Worm (Caenorhabditis elegans) whole organism, young adult: ENCODE measurements around the gene spp-19.

Experiments
- B0261.1 ChIP-seq: sonication (generic microtip); optimal IDR thresholded peaks from 2 replicates; lab custom pipeline; 2016; ENCODE audit warnings: mild to moderate bottlenecking, missing genetic modification characterization, moderate library complexity, missing compliant biosample characterization
- D2030.7 ChIP-seq: fragments of 200-800 bp; sonication (Bioruptor generic); IDR thresholded peaks from 2 replicates; pipeline ENCODE4 v1.3.6; 2022; ENCODE audit warnings: missing genetic modification reagents, missing genetic modification characterization, missing compliant biosample characterization
- F33H1.4 ChIP-seq: fragments of 200-800 bp; sonication (Bioruptor generic); IDR thresholded peaks from 2 replicates; pipeline ENCODE4 v1.3.6; 2022; ENCODE audit warnings: missing genetic modification reagents, missing genetic modification characterization, missing compliant biosample characterization
- F39B2.1 ChIP-seq: fragments of 200-800 bp; sonication (Bioruptor generic); IDR thresholded peaks from 2 replicates; pipeline ENCODE4 v1.3.6; 2022; ENCODE audit warnings: missing genetic modification reagents, missing genetic modification characterization, missing compliant biosample characterization
- F49E8.2 ChIP-seq: sonication (generic microtip); optimal IDR thresholded peaks from 3 replicates; lab custom pipeline; 2017; ENCODE audit warnings: missing genetic modification characterization, mild to moderate bottlenecking, missing compliant biosample characterization, antibody characterized with exemption, moderate library complexity; ENCODE audit not compliant: insufficient read depth
- F57C9.4 ChIP-seq: sonication (generic microtip); optimal IDR thresholded peaks from 2 replicates; lab custom pipeline; 2017; ENCODE audit warnings: mild to moderate bottlenecking, missing genetic modification characterization, missing compliant biosample characterization
- T07F8.4 ChIP-seq: sonication (generic microtip); optimal IDR thresholded peaks from 2 replicates; lab custom pipeline; 2016; ENCODE audit warnings: mild to moderate bottlenecking, missing genetic modification characterization, moderate library complexity, missing compliant biosample characterization
- Y67H2A.10 ChIP-seq: fragments of 200-800 bp; sonication (Bioruptor generic); conservative IDR thresholded peaks from 2 replicates; pipeline ENCODE4 v1.3.6; 2022; ENCODE audit warnings: missing genetic modification reagents, missing genetic modification characterization, missing compliant biosample characterization
- ZK185.1 ChIP-seq: sonication (generic microtip); optimal IDR thresholded peaks from 2 replicates; lab custom pipeline; 2016; ENCODE audit warnings: mild to moderate bottlenecking, missing genetic modification characterization, missing compliant biosample characterization; ENCODE audit not compliant: poor library complexity, severe bottlenecking
- ama-1 ChIP-seq, 3 experiments: fragments of 150-350 bp in 1 of 3; sonication (generic microtip) in 2 of 3; optimal IDR thresholded peaks; 2 replicates each; lab custom pipeline; 2014 to 2018; ENCODE audit warnings: missing biosample characterization in 2 of 3, missing genetic modification characterization in 2 of 3, missing genetic modification reagents in 2 of 3
- atf-7 ChIP-seq: sonication (generic microtip); optimal IDR thresholded peaks from 2 replicates; lab custom pipeline; 2017; ENCODE audit warnings: mild to moderate bottlenecking, missing genetic modification characterization, missing compliant biosample characterization
- athp-1 ChIP-seq: sonication (generic microtip); optimal IDR thresholded peaks from 2 replicates; lab custom pipeline; 2017; ENCODE audit warnings: mild to moderate bottlenecking, missing genetic modification characterization, missing compliant biosample characterization
- attf-6 ChIP-seq: fragments of 200-800 bp; sonication (Bioruptor generic); IDR thresholded peaks from 2 replicates; pipeline ENCODE4 v1.3.6; 2022; ENCODE audit warnings: missing genetic modification reagents, missing genetic modification characterization, missing compliant biosample characterization
- cebp-1 ChIP-seq, 2 experiments: fragments of 200-800 bp in 1 of 2; sonication (Bioruptor generic) in 1 of 2; sonication (generic microtip) in 1 of 2; IDR thresholded peaks in 1 of 2; optimal IDR thresholded peaks in 1 of 2; 2 replicates each; pipeline versions ENCODE4 v1.3.6 to Lab custom; 2017 to 2022; ENCODE audit warnings: missing compliant biosample characterization in 2 of 2, missing genetic modification characterization in 2 of 2, mild to moderate bottlenecking in 1 of 2, missing genetic modification reagents in 1 of 2, moderate library complexity in 1 of 2
- ceh-40 ChIP-seq: fragments of 200-800 bp; sonication (Bioruptor generic); IDR thresholded peaks from 2 replicates; pipeline ENCODE4 v1.3.6; 2022; ENCODE audit warnings: missing genetic modification characterization, missing compliant biosample characterization
- ceh-58 ChIP-seq: fragments of 200-800 bp; sonication (Bioruptor generic); IDR thresholded peaks from 2 replicates; pipeline ENCODE4 v1.3.6; 2022; ENCODE audit warnings: missing genetic modification characterization, missing compliant biosample characterization
- hlh-12 ChIP-seq: sonication (generic microtip); optimal IDR thresholded peaks from 2 replicates; lab custom pipeline; 2016; ENCODE audit warnings: missing genetic modification characterization, missing compliant biosample characterization
- hmg-1.2 ChIP-seq: fragments of 200-800 bp; sonication (Bioruptor generic); IDR thresholded peaks from 2 replicates; pipeline ENCODE4 v1.3.6; 2022; ENCODE audit warnings: missing genetic modification reagents, missing genetic modification characterization, missing compliant biosample characterization
- hmg-20 ChIP-seq: fragments of 200-800 bp; sonication (Bioruptor generic); IDR thresholded peaks from 2 replicates; pipeline ENCODE4 v1.3.6; 2022; ENCODE audit warnings: missing genetic modification reagents, missing genetic modification characterization, missing compliant biosample characterization
- hrde-1 ChIP-seq: sonication (generic microtip); optimal IDR thresholded peaks from 2 replicates; lab custom pipeline; 2016; ENCODE audit warnings: missing genetic modification characterization, mild to moderate bottlenecking, missing compliant biosample characterization, moderate library complexity, missing genotype, missing genetic modification reagents, borderline replicate concordance
- let-607 ChIP-seq, 2 experiments: fragments of 200-800 bp in 1 of 2; sonication (Bioruptor generic) in 1 of 2; sonication (generic microtip) in 1 of 2; optimal IDR thresholded peaks; 2 replicates each; lab custom pipeline; 2016 to 2018; ENCODE audit warnings: mild to moderate bottlenecking in 2 of 2, missing compliant biosample characterization in 2 of 2, missing genetic modification characterization in 2 of 2, moderate library complexity in 2 of 2, missing genotype in 1 of 2
- lin-35 ChIP-seq, 3 experiments: fragments of 150-350 bp in 2 of 3; sonication (generic microtip) in 1 of 3; optimal IDR thresholded peaks; 2 replicates each; lab custom pipeline; 2014 to 2018; ENCODE audit warnings: missing biosample characterization in 3 of 3, missing genetic modification characterization in 3 of 3, missing genetic modification reagents in 3 of 3
- lin-40 ChIP-seq: sonication (generic microtip); optimal IDR thresholded peaks from 2 replicates; lab custom pipeline; 2016; ENCODE audit warnings: missing genetic modification characterization, mild to moderate bottlenecking, missing compliant biosample characterization, missing genotype, missing genetic modification reagents
- lsy-27 ChIP-seq: sonication (generic microtip); optimal IDR thresholded peaks from 2 replicates; lab custom pipeline; 2017; ENCODE audit warnings: missing genetic modification characterization, mild to moderate bottlenecking, missing compliant biosample characterization, antibody characterized with exemption, missing genotype, borderline replicate concordance; ENCODE audit not compliant: insufficient read depth
- madf-10 ChIP-seq: sonication (generic microtip); optimal IDR thresholded peaks from 2 replicates; lab custom pipeline; 2016; ENCODE audit warnings: mild to moderate bottlenecking, missing genetic modification characterization, missing compliant biosample characterization
- madf-6 ChIP-seq: fragments of 200-800 bp; sonication (Bioruptor generic); IDR thresholded peaks from 2 replicates; pipeline ENCODE4 v1.3.6; 2022; ENCODE audit warnings: missing genetic modification reagents, missing genetic modification characterization, missing compliant biosample characterization
- mel-28 ChIP-seq: sonication (generic microtip); optimal IDR thresholded peaks from 2 replicates; lab custom pipeline; 2016; ENCODE audit warnings: borderline replicate concordance, mild to moderate bottlenecking, missing genetic modification characterization, missing compliant biosample characterization
- mes-4 ChIP-seq: sonication (generic microtip); optimal IDR thresholded peaks from 2 replicates; lab custom pipeline; 2016; ENCODE audit warnings: missing genotype, missing genetic modification characterization, missing compliant biosample characterization
- mxl-1 ChIP-seq: sonication (generic microtip); optimal IDR thresholded peaks from 2 replicates; lab custom pipeline; 2016; ENCODE audit warnings: missing genetic modification characterization, missing compliant biosample characterization
- nfya-1 ChIP-seq: sonication (generic microtip); optimal IDR thresholded peaks from 2 replicates; lab custom pipeline; 2017; ENCODE audit warnings: antibody characterized with exemption, missing compliant biosample characterization, missing genetic modification characterization, borderline replicate concordance; ENCODE audit not compliant: insufficient read depth
- nfya-2 ChIP-seq: fragments of 200-800 bp; sonication (Bioruptor generic); IDR thresholded peaks from 2 replicates; pipeline ENCODE4 v1.3.6; 2022; ENCODE audit warnings: missing genetic modification reagents, missing genetic modification characterization, missing compliant biosample characterization
- nhr-120 ChIP-seq: fragments of 200-800 bp; sonication (Bioruptor generic); IDR thresholded peaks from 2 replicates; pipeline ENCODE4 v1.3.6; 2022; ENCODE audit warnings: missing genetic modification characterization, missing compliant biosample characterization
- nhr-27 ChIP-seq: fragments of 200-800 bp; sonication (Bioruptor generic); optimal IDR thresholded peaks from 2 replicates; lab custom pipeline; 2018; ENCODE audit warnings: mild to moderate bottlenecking, missing genetic modification characterization, moderate library complexity, missing compliant biosample characterization
- nhr-90 ChIP-seq: sonication (generic microtip); optimal IDR thresholded peaks from 2 replicates; lab custom pipeline; 2016; ENCODE audit warnings: missing genotype, mild to moderate bottlenecking, missing genetic modification characterization, missing compliant biosample characterization
- pbrm-1 ChIP-seq: fragments of 200-800 bp; sonication (Bioruptor generic); IDR thresholded peaks from 2 replicates; pipeline ENCODE4 v1.3.6; 2022; ENCODE audit warnings: missing genetic modification reagents, missing genetic modification characterization, missing compliant biosample characterization
- rec-8 ChIP-seq, 2 experiments: sonication (generic microtip); optimal IDR thresholded peaks; 2 replicates each; lab custom pipeline; 2016; ENCODE audit warnings: mild to moderate bottlenecking in 2 of 2, missing genetic modification characterization in 2 of 2, missing genetic modification reagents in 2 of 2, missing genotype in 2 of 2, missing biosample characterization in 1 of 2, missing compliant biosample characterization in 1 of 2, moderate library complexity in 1 of 2
- rpc-1 ChIP-seq, 2 experiments: fragments of 150-350 bp in 1 of 2; sonication (generic microtip) in 1 of 2; optimal IDR thresholded peaks; 2 replicates each; lab custom pipeline; 2014 to 2018; ENCODE audit warnings: missing biosample characterization in 1 of 2, missing genetic modification characterization in 1 of 2, missing genetic modification reagents in 1 of 2, missing genotype in 1 of 2
- unc-130 ChIP-seq: sonication (generic microtip); optimal IDR thresholded peaks from 2 replicates; lab custom pipeline; 2016; ENCODE audit warnings: missing genetic modification reagents, missing genetic modification characterization, missing compliant biosample characterization
- xnd-1 ChIP-seq: sonication (generic microtip); optimal IDR thresholded peaks from 2 replicates; lab custom pipeline; 2016; ENCODE audit warnings: missing genotype, missing genetic modification reagents, missing genetic modification characterization, missing compliant biosample characterization
- zfh-2 ChIP-seq: fragments of 200-800 bp; sonication (Bioruptor generic); conservative IDR thresholded peaks from 2 replicates; pipeline ENCODE4 v1.3.6; 2022; ENCODE audit warnings: missing genetic modification reagents, missing genetic modification characterization, missing compliant biosample characterization
- zim-3 ChIP-seq: sonication (generic microtip); optimal IDR thresholded peaks from 2 replicates; lab custom pipeline; 2017; ENCODE audit warnings: mild to moderate bottlenecking, missing genetic modification characterization, moderate library complexity, missing compliant biosample characterization
- ztf-18 ChIP-seq: sonication (generic microtip); optimal IDR thresholded peaks from 2 replicates; lab custom pipeline; 2016; ENCODE audit warnings: missing genotype, mild to moderate bottlenecking, missing genetic modification characterization, missing compliant biosample characterization
- ztf-6 ChIP-seq: fragments of 200-800 bp; sonication (Bioruptor generic); IDR thresholded peaks from 2 replicates; pipeline ENCODE4 v1.3.6; 2022; ENCODE audit warnings: missing genetic modification reagents, missing genetic modification characterization, missing compliant biosample characterization

The spp-19 gene

DNA sequence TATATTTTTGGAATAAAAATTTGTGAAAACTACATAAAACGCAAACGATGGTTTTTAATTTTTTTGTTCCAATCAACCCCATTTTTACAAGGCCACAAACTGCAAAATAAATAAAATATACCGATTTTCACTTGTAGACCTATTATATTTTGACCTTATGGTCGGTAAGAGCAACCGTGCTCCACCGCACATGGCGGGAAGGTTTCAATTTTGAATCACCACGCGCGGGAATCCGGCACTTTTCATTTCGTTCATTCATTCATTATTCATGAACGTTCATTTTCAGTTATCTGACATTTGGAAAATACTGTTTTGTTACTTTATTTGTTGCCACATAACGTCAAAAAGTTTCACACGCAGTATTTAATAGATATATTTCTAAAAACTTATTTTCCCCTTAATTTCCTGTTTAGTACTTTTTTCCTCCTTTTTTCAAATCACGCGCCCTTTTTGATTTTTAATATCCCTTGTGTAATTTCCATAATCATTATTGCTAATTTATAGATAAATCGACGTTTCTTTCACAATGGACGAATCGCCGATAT is 32.3 kb upstream of the spp-19 start, which contains the start of gene hcp-1 (continued):
- no peak for TF ChIP-seq lsy-27 (tag; lab: Kevin White, UChicago)
- peak; percentile 79 for TF ChIP-seq attf-6 (GFP tag; lab: Robert Waterston, UW)
- TF ChIP-seq hmg-20 (GFP tag; lab: Robert Waterston, UW): 0 out of 2 replicates have a peak, but pooled peaks have one; percentile 14
- no peak for TF ChIP-seq mel-28
- TF ChIP-seq hmg-1.2 (GFP tag; lab: Robert Waterston, UW): peak; percentile 71
- peak; percentile 89 for TF ChIP-seq F33H1.4 (GFP tag; lab: Robert Waterston, UW)
- no peak for TF ChIP-seq mxl-1 (tag; lab: Kevin White, UChicago)
- no peak for TF ChIP-seq hlh-12 (tag; lab: Kevin White, UChicago)
- peak; percentile 99 for TF ChIP-seq xnd-1 (tag; lab: Kevin White, UChicago)
- no peak for TF ChIP-seq atf-7
- no peak for TF ChIP-seq T07F8.4 (tag; lab: Kevin White, UChicago)
- TF ChIP-seq nfya-2 (GFP tag; lab: Robert Waterston, UW): no peak
- no peak for TF ChIP-seq nhr-120 (GFP tag; lab: Robert Waterston, UW)
- TF ChIP-seq let-607 (tag; optimal IDR thresholded peaks at IDR 0.05; lab: Kevin White, UChicago): no peak
- TF ChIP-seq F49E8.2 (tag; lab: Kevin White, UChicago): peak; percentile 90
- no peak for TF ChIP-seq ceh-40 (GFP tag; lab: Robert Waterston, UW)
- TF ChIP-seq B0261.1 (tag; lab: Kevin White, UChicago): no peak
- no peak for TF ChIP-seq lin-40
- TF ChIP-seq zfh-2 (GFP tag; lab: Robert Waterston, UW): no peak
- no peak for TF ChIP-seq athp-1 (tag; lab: Kevin White, UChicago)
- TF ChIP-seq madf-6 (GFP tag; lab: Robert Waterston, UW): peak; percentile 100
- TF ChIP-seq madf-10: no peak
- peak; percentile 61 to 86 (median 83) for TF ChIP-seq lin-35 (GFP tag; optimal IDR thresholded peaks at IDR 0.05; lab: Kevin White, UChicago)
- TF ChIP-seq Y67H2A.10 (GFP tag; lab: Robert Waterston, UW): 0 out of 2 replicates have a peak, but pooled peaks have one; percentile 40
- no peak for TF ChIP-seq ceh-58 (GFP tag; lab: Robert Waterston, UW)
- TF ChIP-seq ztf-6 (GFP tag; lab: Robert Waterston, UW): no peak
- peak; percentile 86 for TF ChIP-seq unc-130 (GFP tag; lab: Kevin White, UChicago)
- peak; percentile 97 for TF ChIP-seq D2030.7
- no peak for TF ChIP-seq cebp-1 (GFP tag; IDR thresholded peaks at IDR 0.05; lab: Robert Waterston, UW)
- no peak for TF ChIP-seq cebp-1 (tag; optimal IDR thresholded peaks at IDR 0.05; lab: Kevin White, UChicago)
- TF ChIP-seq hrde-1 (tag; lab: Kevin White, UChicago): peak; percentile 62
- no peak for TF ChIP-seq rec-8 (tag; optimal IDR thresholded peaks at IDR 0.05; lab: Kevin White, UChicago)
- TF ChIP-seq nhr-90 (tag; lab: Kevin White, UChicago): no peak
- no peak for TF ChIP-seq ZK185.1 (tag; lab: Kevin White, UChicago)
- TF ChIP-seq F57C9.4: no peak
- no peak for TF ChIP-seq nhr-27 (tag; lab: Kevin White, UChicago)
- TF ChIP-seq F39B2.1 (GFP tag; lab: Robert Waterston, UW): no peak
- TF ChIP-seq ztf-18 (tag; lab: Kevin White, UChicago): peak; percentile 11
- TF ChIP-seq nfya-1: no peak
- TF ChIP-seq pbrm-1 (GFP tag; lab: Robert Waterston, UW): peak; percentile 78
- no peak for TF ChIP-seq zim-3
- no peak for TF ChIP-seq rpc-1 (optimal IDR thresholded peaks at IDR 0.05; lab: Kevin White, UChicago)
- no peak for TF ChIP-seq rpc-1 (tag; optimal IDR thresholded peaks at IDR 0.05; lab: Kevin White, UChicago)
- TF ChIP-seq mes-4 (tag; lab: Kevin White, UChicago): no peak
- TF ChIP-seq ama-1 (optimal IDR thresholded peaks at IDR 0.05; lab: Kevin White, UChicago): no peak
- no peak for TF ChIP-seq ama-1 (GFP tag; optimal IDR thresholded peaks at IDR 0.05; lab: Kevin White, UChicago)
